Fruit fly (Drosophila melanogaster): ENCODE data around the gene CG43732.
A peak's percentile ranks its signal among the peaks of the same experiment; 100 is the strongest.

The CG43732 gene

dm6 chr3R:19014027-19014426 lies 64.0 kb downstream of the CG43732 start (continued):
- no peak for TF ChIP-seq pzg (GFP tag; optimal IDR thresholded peaks at IDR 0.05)
- no peak for TF ChIP-seq CG15073 (GFP tag; optimal IDR thresholded peaks at IDR 0.05)
- TF ChIP-seq CG2199 (GFP tag; IDR thresholded peaks at IDR 0.05), result peak; percentile 81; the same call in 1 of the 3 replicates
- no peak for TF ChIP-seq Nf-YB (GFP tag; optimal IDR thresholded peaks at IDR 0.05)
- peak; percentile 100 for TF ChIP-seq sr (GFP tag; IDR thresholded peaks at IDR 0.05)
- no peak for TF ChIP-seq CG3281 (GFP tag; optimal IDR thresholded peaks at IDR 0.05)
- no peak for TF ChIP-seq CG18619 (GFP tag; optimal IDR thresholded peaks at IDR 0.05)
- no peak for TF ChIP-seq unpg (GFP tag; optimal IDR thresholded peaks at IDR 0.05)
- no peak for TF ChIP-seq shn (GFP tag; optimal IDR thresholded peaks at IDR 0.05)
- no peak for TF ChIP-seq CG12071 (GFP tag; optimal IDR thresholded peaks at IDR 0.05)
- no peak for TF ChIP-seq CG8359 (GFP tag; optimal IDR thresholded peaks at IDR 0.05; ENCODE audit: borderline replicate concordance)
- TF ChIP-seq ci (GFP tag; IDR thresholded peaks at IDR 0.05), result 0 out of 3 replicates have a peak, but pooled peaks have one; percentile 22
- TF ChIP-seq CG15514 (GFP tag; optimal IDR thresholded peaks at IDR 0.05), result peak; percentile 18
- TF ChIP-seq CG9932 (GFP tag; IDR thresholded peaks at IDR 0.05), result no peak
- no peak for TF ChIP-seq pros (GFP tag; optimal IDR thresholded peaks at IDR 0.05)
- no peak for TF ChIP-seq CG15269 (tag; optimal IDR thresholded peaks at IDR 0.05)
- TF ChIP-seq BEAF-32 (GFP tag; optimal IDR thresholded peaks at IDR 0.05), result no peak
- peak; percentile 71 for TF ChIP-seq klu (GFP tag; IDR thresholded peaks at IDR 0.05)
- no peak for TF ChIP-seq prd (optimal IDR thresholded peaks at IDR 0.05)
- no peak for TF ChIP-seq prd (GFP tag; IDR thresholded peaks at IDR 0.05)
- no peak for TF ChIP-seq CG10321 (GFP tag; IDR thresholded peaks at IDR 0.05)
- TF ChIP-seq CG42726 (GFP tag; IDR thresholded peaks at IDR 0.05; ENCODE audit: partially characterized antibody), result no peak
- no peak for TF ChIP-seq vvl (GFP tag; IDR thresholded peaks at IDR 0.05)
- peak; percentile 56 for TF ChIP-seq pita (GFP tag; optimal IDR thresholded peaks at IDR 0.05)
- no peak for TF ChIP-seq slbo (GFP tag; IDR thresholded peaks at IDR 0.05)
- TF ChIP-seq CG8290 (GFP tag; optimal IDR thresholded peaks at IDR 0.05), result no peak
- peak in 1 of 2 experiments; percentile 26 for TF ChIP-seq CG8290 (tag; optimal IDR thresholded peaks at IDR 0.05)
- TF ChIP-seq Camta (GFP tag; optimal IDR thresholded peaks at IDR 0.05), result no peak
- peak; percentile 100 for TF ChIP-seq CG11504 (tag; optimal IDR thresholded peaks at IDR 0.05)
- no peak for TF ChIP-seq CrebB (tag; optimal IDR thresholded peaks at IDR 0.05)

DNA sequence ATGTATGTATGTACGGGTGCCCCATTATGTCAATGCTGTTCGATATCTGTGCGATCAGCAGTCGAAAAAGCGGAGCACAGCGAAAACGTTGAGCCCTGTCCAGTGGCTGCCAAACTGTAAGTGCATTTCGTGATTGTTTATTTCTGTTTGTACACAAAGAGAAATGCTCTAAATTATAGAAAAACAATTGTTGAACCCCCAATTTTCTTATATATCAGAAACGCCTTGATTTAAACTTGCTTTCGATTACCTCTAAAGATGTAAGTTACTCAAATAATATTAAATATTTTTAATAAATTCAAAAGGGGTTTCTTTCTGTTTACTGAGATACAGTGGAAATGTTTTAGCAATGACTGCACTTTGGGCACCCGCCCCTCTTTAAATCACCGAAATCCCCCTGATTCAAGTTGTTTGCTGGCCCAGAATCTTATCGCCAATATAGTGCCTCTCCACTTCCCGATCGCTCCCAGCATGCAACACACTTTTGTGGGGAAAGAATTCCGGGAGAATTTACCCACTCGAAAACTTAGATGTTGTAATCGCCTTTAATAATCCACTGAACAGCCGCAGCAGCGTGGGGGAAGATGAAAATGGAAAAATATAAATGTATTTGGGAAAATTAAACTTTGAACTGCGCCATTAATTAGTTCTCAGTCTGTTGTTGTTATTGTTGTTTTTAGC lies 64.9 kb downstream of the CG43732 start:
- TF ChIP-seq CG18262 (tag; optimal IDR thresholded peaks at IDR 0.05), result peak; percentile 72
- TF ChIP-seq Hey (tag; optimal IDR thresholded peaks at IDR 0.05), result no peak
- TF ChIP-seq HLH3B (GFP tag; IDR thresholded peaks at IDR 0.05), result peak; percentile 65
- no peak for TF ChIP-seq Opbp (GFP tag; IDR thresholded peaks at IDR 0.05; ENCODE audit: partially characterized antibody)
- TF ChIP-seq org-1 (GFP tag; optimal IDR thresholded peaks at IDR 0.05), result no peak
- no peak for TF ChIP-seq Med (GFP tag)
- TF ChIP-seq mam (GFP tag; optimal IDR thresholded peaks at IDR 0.05), result no peak
- peak; percentile 21; the same call in 1 of the 2 replicates for TF ChIP-seq sob (GFP tag; IDR thresholded peaks at IDR 0.05)
- no peak for TF ChIP-seq caup (GFP tag; optimal IDR thresholded peaks at IDR 0.05; ENCODE audit: severe bottlenecking)
- TF ChIP-seq Ets65A (GFP tag), result peak; percentile 1
- peak; percentile 78; the same call in 2 of the 3 replicates for TF ChIP-seq ci (GFP tag; IDR thresholded peaks at IDR 0.05)
- no peak for TF ChIP-seq chm (GFP tag; IDR thresholded peaks at IDR 0.05)
- 0 out of 2 replicates have a peak, but pooled peaks have one; percentile 29 for TF ChIP-seq CG4730 (GFP tag; IDR thresholded peaks at IDR 0.05)
- 0 out of 2 replicates have a peak, but pooled peaks have one; percentile 2 for TF ChIP-seq Rx (GFP tag; IDR thresholded peaks at IDR 0.05)
- TF ChIP-seq zfh2 (GFP tag; optimal IDR thresholded peaks at IDR 0.05), result no peak
- peak; percentile 74 for TF ChIP-seq gem (tag; optimal IDR thresholded peaks at IDR 0.05)
- TF ChIP-seq sens (GFP tag), result peak; percentile 78
- peak; percentile 51 for TF ChIP-seq crol (GFP tag; IDR thresholded peaks at IDR 0.05)
- TF ChIP-seq CG10366 (GFP tag; IDR thresholded peaks at IDR 0.05), result 0 out of 2 replicates have a peak, but pooled peaks have one; percentile 25
- TF ChIP-seq slbo (GFP tag; IDR thresholded peaks at IDR 0.05), result peak; percentile 21; the same call in 1 of the 2 replicates
- peak; percentile 71 for TF ChIP-seq CG17359 (tag; optimal IDR thresholded peaks at IDR 0.05)
- TF ChIP-seq bbx (GFP tag; IDR thresholded peaks at IDR 0.05; ENCODE audit: partially characterized antibody), result no peak
- peak; percentile 15 for TF ChIP-seq CG10147 (GFP tag; optimal IDR thresholded peaks at IDR 0.05)
